Fruit fly (Drosophila melanogaster) whole organism, pupa: Measurements from ENCODE around the gene CG33271.

Source experiments
- CG13204 ChIP-seq: fragments of 200-800 bp; sonication (Bioruptor generic); optimal IDR thresholded peaks from 2 replicates; lab custom pipeline; 2018; ENCODE audit warnings: missing biosample characterization, mild to moderate bottlenecking, missing genetic modification characterization, moderate library complexity
- CG15710 ChIP-seq: fragments of 200-800 bp; sonication (Bioruptor generic); optimal IDR thresholded peaks from 2 replicates; lab custom pipeline; 2018; ENCODE audit warnings: missing biosample characterization, mild to moderate bottlenecking, missing genetic modification characterization, moderate library complexity
- CG32121 ChIP-seq: fragments of 200-800 bp; sonication (Bioruptor generic); IDR thresholded peaks from 2 replicates; pipeline ENCODE4 v1.3.6; 2022; ENCODE audit warnings: missing biosample characterization, missing genetic modification characterization
- CG8159 ChIP-seq: fragments of 200-800 bp; sonication (Bioruptor generic); optimal IDR thresholded peaks from 3 replicates; lab custom pipeline; 2018; ENCODE audit warnings: missing biosample characterization, mild to moderate bottlenecking, missing genetic modification characterization, moderate library complexity
- CG8301 ChIP-seq: fragments of 200-800 bp; sonication (Bioruptor generic); optimal IDR thresholded peaks from 2 replicates; lab custom pipeline; 2018; ENCODE audit warnings: missing biosample characterization, mild to moderate bottlenecking, missing genetic modification characterization
- D1 ChIP-seq: fragments of 200-800 bp; sonication (Bioruptor generic); optimal IDR thresholded peaks from 2 replicates; lab custom pipeline; 2018; ENCODE audit warnings: missing biosample characterization, mild to moderate bottlenecking, missing genetic modification characterization, moderate library complexity
- EcR ChIP-seq: fragments of 200-800 bp; sonication (Bioruptor generic); optimal IDR thresholded peaks from 3 replicates; lab custom pipeline; 2019; ENCODE audit warnings: missing biosample characterization, missing genetic modification characterization, mild to moderate bottlenecking, moderate library complexity, missing genetic modification reagents
- Pif1B ChIP-seq: fragments of 200-800 bp; sonication (Bioruptor generic); optimal IDR thresholded peaks from 3 replicates; lab custom pipeline; 2016; ENCODE audit warnings: missing biosample characterization, missing genetic modification characterization
- Snoo ChIP-seq: fragments of 200-800 bp; sonication (Bioruptor generic); optimal IDR thresholded peaks from 3 replicates; lab custom pipeline; 2017; ENCODE audit warnings: missing biosample characterization, mild to moderate bottlenecking, missing genetic modification characterization, inconsistent platforms
- fd96Ca ChIP-seq: fragments of 200-800 bp; sonication (Bioruptor generic); IDR thresholded peaks from 3 replicates; pipeline ENCODE4 v1.3.6; 2022; ENCODE audit warnings: missing biosample characterization, missing genetic modification characterization
- rn ChIP-seq: fragments of 200-800 bp; sonication (Bioruptor generic); IDR thresholded peaks from 2 replicates; pipeline ENCODE4 v1.3.6; 2022; ENCODE audit warnings: missing biosample characterization, missing genetic modification characterization

- TF ChIP-seq CG8301 (no peak), fd96Ca (GFP tag; lab: Robert Waterston, UW) (no peak), Snoo (tag; lab: Kevin White, UChicago) (no peak), CG8159 (tag; lab: Kevin White, UChicago) (no peak), CG32121 (GFP tag; lab: Robert Waterston, UW) (no peak), Pif1B (GFP tag; lab: Kevin White, UChicago) (no peak), CG13204 (no peak), EcR (GFP tag; lab: Kevin White, UChicago) (no peak), D1 (no peak), CG15710 (tag; lab: Kevin White, UChicago) (no peak), rn (GFP tag; lab: Robert Waterston, UW) (no peak)
These were observed 2.6 kb upstream of the CG33271 start, which contains the start of gene CG43390 for dm6 chr3L:11579919-11580318.
